Worm (Caenorhabditis elegans): ENCODE data around the gene Y51H4A.935.

The Y51H4A.935 gene

ce11 chrIV:16533361-16533760 lies 26.3 kb upstream of the Y51H4A.935 start, which contains the start of gene Y51H4A.6:
Gene Y51H4A.6 (plus strand): TSS chrIV:16533661.
- TF ChIP-seq ceh-82 (tag; optimal IDR thresholded peaks at IDR 0.05) (no peak), sma-9 (GFP tag; optimal IDR thresholded peaks at IDR 0.05) (no peak), sma-9 (tag; optimal IDR thresholded peaks at IDR 0.05) (no peak), skn-1 (tag; optimal IDR thresholded peaks at IDR 0.05) (no peak), ztf-4 (tag; optimal IDR thresholded peaks at IDR 0.05) (no peak), unc-39 (tag; optimal IDR thresholded peaks at IDR 0.05) (no peak), lin-11 (tag; optimal IDR thresholded peaks at IDR 0.05) (no peak), nhr-6 (tag; optimal IDR thresholded peaks at IDR 0.05) (no peak), fos-1 (tag; optimal IDR thresholded peaks at IDR 0.05) (no peak), nhr-237 (tag; optimal IDR thresholded peaks at IDR 0.05) (no peak), R02D3.7 (tag; optimal IDR thresholded peaks at IDR 0.05) (no peak), nhr-21 (tag; optimal IDR thresholded peaks at IDR 0.05) (no peak), nhr-12 (tag; optimal IDR thresholded peaks at IDR 0.05) (no peak), nhr-129 (tag; optimal IDR thresholded peaks at IDR 0.05) (no peak)

ce11 chrIV:16528375-16528774 lies 21.3 kb upstream of the Y51H4A.935 start, which contains the start of gene Y51H4A.937:
Gene Y51H4A.937 (plus strand): TSS chrIV:16528675.
- TF ChIP-seq mdl-1 (tag; optimal IDR thresholded peaks at IDR 0.05) (no peak), nhr-6 (tag; optimal IDR thresholded peaks at IDR 0.05) (no peak), lin-39 (tag; optimal IDR thresholded peaks at IDR 0.05) (no peak), elt-3 (tag; optimal IDR thresholded peaks at IDR 0.05) (no peak), lsy-2 (tag; optimal IDR thresholded peaks at IDR 0.05) (no peak)

- TF ChIP-seq mdl-1 (tag; optimal IDR thresholded peaks at IDR 0.05) (no peak), nhr-237 (tag; optimal IDR thresholded peaks at IDR 0.05) (no peak), sem-4 (tag; optimal IDR thresholded peaks at IDR 0.05) (no peak), ceh-16 (tag; optimal IDR thresholded peaks at IDR 0.05) (no peak), lin-13 (GFP tag; optimal IDR thresholded peaks at IDR 0.05) (no peak), elt-3 (tag; optimal IDR thresholded peaks at IDR 0.05) (no peak), peb-1 (tag; optimal IDR thresholded peaks at IDR 0.05) (no peak), ztf-11 (tag; optimal IDR thresholded peaks at IDR 0.05) (no peak), mbf-1 (tag; optimal IDR thresholded peaks at IDR 0.05) (no peak), alr-1 (tag; optimal IDR thresholded peaks at IDR 0.05) (no peak), ZK546.5 (tag; optimal IDR thresholded peaks at IDR 0.05) (no peak), lin-11 (tag; optimal IDR thresholded peaks at IDR 0.05) (no peak), nhr-10 (tag; optimal IDR thresholded peaks at IDR 0.05) (no peak), blmp-1 (tag; optimal IDR thresholded peaks at IDR 0.05; ENCODE audit: insufficient read depth) (no peak)
Measured at ce11 chrIV:16526038-16526437, 19.0 kb upstream of the Y51H4A.935 start, which contains the start of gene Y51H4A.5. Gene Y51H4A.5 (minus strand): TSS chrIV:16526138.

ce11 chrIV:16525018-16525417 lies 18.0 kb upstream of the Y51H4A.935 start:
- TF ChIP-seq nhr-10 (tag; optimal IDR thresholded peaks at IDR 0.05): no peak
- no peak for TF ChIP-seq peb-1 (tag; optimal IDR thresholded peaks at IDR 0.05)
- TF ChIP-seq blmp-1 (tag; optimal IDR thresholded peaks at IDR 0.05; ENCODE audit: insufficient read depth): no peak
- no peak for TF ChIP-seq elt-3 (tag; optimal IDR thresholded peaks at IDR 0.05)
- no peak for TF ChIP-seq ama-1 (optimal IDR thresholded peaks at IDR 0.05)
- no peak for TF ChIP-seq lin-13 (GFP tag; optimal IDR thresholded peaks at IDR 0.05)
- no peak for TF ChIP-seq crh-2 (tag; optimal IDR thresholded peaks at IDR 0.05)
- TF ChIP-seq dmd-4 (tag; optimal IDR thresholded peaks at IDR 0.05): no peak
- TF ChIP-seq sem-4 (tag; optimal IDR thresholded peaks at IDR 0.05): no peak
- TF ChIP-seq snpc-4 (tag; optimal IDR thresholded peaks at IDR 0.05): no peak
- TF ChIP-seq nhr-237 (tag; optimal IDR thresholded peaks at IDR 0.05): no peak
- no peak for TF ChIP-seq gmeb-1 (tag; optimal IDR thresholded peaks at IDR 0.05)
- TF ChIP-seq Y55F3AM.14 (GFP tag; optimal IDR thresholded peaks at IDR 0.05): no peak
- TF ChIP-seq sma-9 (GFP tag; optimal IDR thresholded peaks at IDR 0.05): no peak
- no peak for TF ChIP-seq sma-9 (tag; optimal IDR thresholded peaks at IDR 0.05)
- TF ChIP-seq alr-1 (tag; optimal IDR thresholded peaks at IDR 0.05): no peak
- no peak for TF ChIP-seq unc-55 (GFP tag; optimal IDR thresholded peaks at IDR 0.05)
- TF ChIP-seq lin-39 (tag; optimal IDR thresholded peaks at IDR 0.05): no peak

- TF ChIP-seq nhr-21 (tag; optimal IDR thresholded peaks at IDR 0.05): no peak
- TF ChIP-seq elt-3 (tag; optimal IDR thresholded peaks at IDR 0.05): no peak
- no peak for TF ChIP-seq blmp-1 (tag; optimal IDR thresholded peaks at IDR 0.05; ENCODE audit: insufficient read depth)
- no peak for TF ChIP-seq lin-39 (tag; optimal IDR thresholded peaks at IDR 0.05)
- no peak for TF ChIP-seq crh-2 (tag; optimal IDR thresholded peaks at IDR 0.05)
- TF ChIP-seq egl-27 (tag; optimal IDR thresholded peaks at IDR 0.05): no peak
- no peak for TF ChIP-seq ztf-1 (GFP tag; conservative IDR thresholded peaks at IDR 0.05)
- TF ChIP-seq R02D3.7 (tag; optimal IDR thresholded peaks at IDR 0.05): no peak
Measured at ce11 chrIV:16505632-16506203, 1.3 kb downstream of the Y51H4A.935 start, which contains the start of gene zip-7. Gene zip-7 (minus strand): TSS chrIV:16505682.
